Fruit fly (Drosophila melanogaster) whole organism, embryonic: ENCODE results near the gene Ir94f.

Experiments
- CG33557 ChIP-seq: fragments of 200-800 bp; sonication (Bioruptor generic); optimal IDR thresholded peaks from 2 replicates; lab custom pipeline; 2019; ENCODE audit warnings: missing biosample characterization, mild to moderate bottlenecking, missing genetic modification characterization, moderate library complexity
- CG9727 ChIP-seq: fragments of 200-800 bp; sonication (Bioruptor generic); optimal IDR thresholded peaks from 3 replicates; lab custom pipeline; 2017; ENCODE audit warnings: missing biosample characterization, mild to moderate bottlenecking, missing genetic modification characterization
- E2f2 ChIP-seq: fragments of 200-800 bp; sonication (Bioruptor generic); IDR thresholded peaks from 2 replicates; pipeline ENCODE4 v1.3.6; 2022; ENCODE audit warnings: missing biosample characterization, missing genetic modification characterization
- br ChIP-seq: fragments of >200 bp; optimal IDR thresholded peaks from 2 replicates; lab custom pipeline; 2017
- nerfin-2 ChIP-seq: fragments of 200-800 bp; sonication (Bioruptor generic); IDR thresholded peaks from 2 replicates; pipeline ENCODE4 v1.3.6; 2022; ENCODE audit warnings: missing biosample characterization, missing genetic modification characterization; ENCODE audit not compliant: partially characterized antibody
- pho ChIP-seq: fragments of 200-800 bp; sonication (Bioruptor generic); optimal IDR thresholded peaks from 2 replicates; lab custom pipeline; 2016; ENCODE audit warnings: missing biosample characterization, missing genetic modification characterization
- zen ChIP-seq: fragments of 200-800 bp; sonication (Bioruptor generic); optimal IDR thresholded peaks from 3 replicates; lab custom pipeline; 2018; ENCODE audit warnings: missing biosample characterization, mild to moderate bottlenecking, missing genetic modification characterization, moderate library complexity

- no peak for TF ChIP-seq pho
- no peak for TF ChIP-seq nerfin-2 (GFP tag; lab: Robert Waterston, UW)
- no peak for TF ChIP-seq CG33557 (GFP tag; lab: Kevin White, UChicago)
- no peak for TF ChIP-seq CG9727
- no peak for TF ChIP-seq zen (tag; lab: Kevin White, UChicago)
- TF ChIP-seq E2f2: no peak
- TF ChIP-seq br (lab: Kevin White, UChicago): no peak
Observed at dm6 chr3R:23508304-23508703, 26.6 kb downstream of the Ir94f start.
